Worm (Caenorhabditis elegans) whole organism, midembryonic: ENCODE data around the gene cyp-33E3.

ENCODE experiments used
- T22C8.4 ChIP-seq: fragments of 200-800 bp; sonication (Bioruptor generic); IDR thresholded peaks from 2 replicates; pipeline ENCODE4 v1.3.6; 2022; ENCODE audit warnings: missing genetic modification characterization, missing compliant biosample characterization
- cog-1 ChIP-seq: sonication (generic microtip); optimal IDR thresholded peaks from 2 replicates; lab custom pipeline; 2016; ENCODE audit warnings: missing genetic modification characterization, missing compliant biosample characterization
- flt-1 ChIP-seq: fragments of 200-800 bp; sonication (Bioruptor generic); IDR thresholded peaks from 2 replicates; pipeline ENCODE4 v1.3.6; 2022; ENCODE audit warnings: missing genetic modification characterization, missing compliant biosample characterization
- klf-2 ChIP-seq: fragments of 200-800 bp; sonication (Bioruptor generic); conservative IDR thresholded peaks from 2 replicates; pipeline ENCODE4 v1.3.6; 2022; ENCODE audit warnings: missing genetic modification reagents, missing genetic modification characterization, missing compliant biosample characterization
- med-1 ChIP-seq: sonication (generic microtip); optimal IDR thresholded peaks from 2 replicates; lab custom pipeline; 2017; ENCODE audit warnings: missing genetic modification characterization, mild to moderate bottlenecking, missing compliant biosample characterization, antibody characterized with exemption, missing genetic modification reagents; ENCODE audit not compliant: insufficient read depth
- ref-1 ChIP-seq: fragments of 200-800 bp; sonication (Bioruptor generic); conservative IDR thresholded peaks from 2 replicates; pipeline ENCODE4 v1.3.6; 2022; ENCODE audit warnings: missing genetic modification reagents, missing genetic modification characterization, missing compliant biosample characterization
- tab-1 ChIP-seq: fragments of 200-800 bp; sonication (Bioruptor generic); IDR thresholded peaks from 2 replicates; pipeline ENCODE4 v1.3.6; 2022; ENCODE audit warnings: missing genetic modification characterization, missing compliant biosample characterization
- ztf-23 ChIP-seq: fragments of 200-800 bp; sonication (Bioruptor generic); IDR thresholded peaks from 2 replicates; pipeline ENCODE4 v1.3.6; 2022; ENCODE audit warnings: missing genetic modification reagents, missing genetic modification characterization, missing compliant biosample characterization
- ztf-29 ChIP-seq: fragments of 200-800 bp; sonication (Bioruptor generic); IDR thresholded peaks from 2 replicates; pipeline ENCODE4 v1.3.6; 2022; ENCODE audit warnings: missing genetic modification reagents, missing genetic modification characterization, missing compliant biosample characterization

The cyp-33E3 gene

ce11 chrIV:8597504-8597903, 17.3 kb upstream of the cyp-33E3 start:
- TF ChIP-seq ref-1 (GFP tag; lab: Robert Waterston, UW), result no peak
- no peak for TF ChIP-seq T22C8.4 (GFP tag; lab: Robert Waterston, UW)
- no peak for TF ChIP-seq ztf-23 (GFP tag; lab: Robert Waterston, UW)

- TF ChIP-seq cog-1 (tag; lab: Kevin White, UChicago) (no peak), klf-2 (no peak), flt-1 (GFP tag; lab: Robert Waterston, UW) (no peak), med-1 (GFP tag; lab: Kevin White, UChicago) (no peak), tab-1 (GFP tag; lab: Robert Waterston, UW) (no peak), T22C8.4 (GFP tag; lab: Robert Waterston, UW) (no peak)
Observed at ce11 chrIV:8600712-8601330, 14.0 kb upstream of the cyp-33E3 start, which contains the start of gene Y59H11AR.4. TSS of gene Y59H11AR.4 (minus strand) at chrIV:8600762.

- TF ChIP-seq ztf-23 (GFP tag; lab: Robert Waterston, UW), result no peak
- no peak for TF ChIP-seq ref-1 (GFP tag; lab: Robert Waterston, UW)
- no peak for TF ChIP-seq flt-1 (GFP tag; lab: Robert Waterston, UW)
- TF ChIP-seq tab-1 (GFP tag; lab: Robert Waterston, UW), result no peak
- TF ChIP-seq klf-2, result no peak
- TF ChIP-seq ztf-29 (GFP tag; lab: Robert Waterston, UW), result no peak
- TF ChIP-seq med-1 (GFP tag; lab: Kevin White, UChicago), result no peak
Observed at ce11 chrIV:8602877-8603276, 11.9 kb upstream of the cyp-33E3 start, which contains the start of gene Y59H11AR.10. TSS of gene Y59H11AR.10 (plus strand) at chrIV:8603177.

- TF ChIP-seq ztf-29 (GFP tag; lab: Robert Waterston, UW) (no peak), ztf-23 (GFP tag; lab: Robert Waterston, UW) (no peak)
Observed at ce11 chrIV:8605217-8605616, 9.6 kb upstream of the cyp-33E3 start.

ce11 chrIV:8608204-8608603, 6.6 kb upstream of the cyp-33E3 start:
- TF ChIP-seq ztf-23 (GFP tag; lab: Robert Waterston, UW) (no peak), ztf-29 (GFP tag; lab: Robert Waterston, UW) (no peak)

ce11 chrIV:8608934-8609333, 5.9 kb upstream of the cyp-33E3 start, which contains the start of gene F42A9.6:
TSS of gene F42A9.6 (plus strand) at chrIV:8609234.
- no peak for TF ChIP-seq ztf-29 (GFP tag; lab: Robert Waterston, UW)
- no peak for TF ChIP-seq T22C8.4 (GFP tag; lab: Robert Waterston, UW)

- TF ChIP-seq ref-1 (GFP tag; lab: Robert Waterston, UW), result no peak
- no peak for TF ChIP-seq med-1 (GFP tag; lab: Kevin White, UChicago)
- no peak for TF ChIP-seq flt-1 (GFP tag; lab: Robert Waterston, UW)
- TF ChIP-seq ztf-23 (GFP tag; lab: Robert Waterston, UW), result no peak
- TF ChIP-seq T22C8.4 (GFP tag; lab: Robert Waterston, UW), result no peak
- no peak for TF ChIP-seq klf-2
- TF ChIP-seq tab-1 (GFP tag; lab: Robert Waterston, UW), result no peak
Observed at ce11 chrIV:8611886-8612542, 2.8 kb upstream of the cyp-33E3 start, which contains the start of the genes F42A9.17 and cyp-33E2. TSS of gene F42A9.17 (minus strand) at chrIV:8611936. TSS of gene cyp-33E2 (plus strand) at chrIV:8612334.

ce11 chrIV:8615314-8615713, 519 bp downstream of the cyp-33E3 start:
- TF ChIP-seq klf-2, result no peak
- TF ChIP-seq cog-1 (tag; lab: Kevin White, UChicago), result no peak
- TF ChIP-seq ref-1 (GFP tag; lab: Robert Waterston, UW), result no peak
- TF ChIP-seq T22C8.4 (GFP tag; lab: Robert Waterston, UW), result no peak
- no peak for TF ChIP-seq ztf-23 (GFP tag; lab: Robert Waterston, UW)
- TF ChIP-seq tab-1 (GFP tag; lab: Robert Waterston, UW), result no peak
- no peak for TF ChIP-seq ztf-29 (GFP tag; lab: Robert Waterston, UW)
- no peak for TF ChIP-seq med-1 (GFP tag; lab: Kevin White, UChicago)
- TF ChIP-seq flt-1 (GFP tag; lab: Robert Waterston, UW), result no peak

ce11 chrIV:8617047-8617446, 2.3 kb downstream of the cyp-33E3 start, which contains the start of the genes F42A9.7 and F42A9.3:
TSS of gene F42A9.7 (minus strand) at chrIV:8617147.
TSS of gene F42A9.3 (plus strand) at chrIV:8617260.
- no peak for TF ChIP-seq T22C8.4 (GFP tag; lab: Robert Waterston, UW)
- no peak for TF ChIP-seq ztf-29 (GFP tag; lab: Robert Waterston, UW)
- no peak for TF ChIP-seq med-1 (GFP tag; lab: Kevin White, UChicago)

- TF ChIP-seq T22C8.4 (GFP tag; lab: Robert Waterston, UW) (no peak), med-1 (GFP tag; lab: Kevin White, UChicago) (no peak)
Observed at ce11 chrIV:8618698-8619097, 3.9 kb downstream of the cyp-33E3 start, which contains the start of gene F42A9.8. TSS of gene F42A9.8 (minus strand) at chrIV:8618785.
